Fruit fly (Drosophila melanogaster) whole organism, prepupa: Measurements from ENCODE around the gene aurA.

ENCODE experiments used
- CG10631 ChIP-seq: fragments of 200-800 bp; sonication (Bioruptor generic); optimal IDR thresholded peaks from 2 replicates; lab custom pipeline; 2016; ENCODE audit warnings: missing biosample characterization, missing genetic modification characterization
- CG11294 ChIP-seq: fragments of 200-800 bp; sonication (Bioruptor generic); IDR thresholded peaks from 2 replicates; pipeline ENCODE4 v1.3.6; 2022; ENCODE audit warnings: missing biosample characterization, missing genetic modification characterization
- CG11762 ChIP-seq: fragments of 200-800 bp; sonication (Bioruptor generic); optimal IDR thresholded peaks from 3 replicates; lab custom pipeline; 2016; ENCODE audit warnings: missing biosample characterization, missing genetic modification characterization; ENCODE audit not compliant: insufficient read depth
- CG11902 ChIP-seq: fragments of 200-800 bp; sonication (Bioruptor generic); optimal IDR thresholded peaks from 3 replicates; lab custom pipeline; 2016; ENCODE audit warnings: missing biosample characterization, missing genetic modification characterization
- CG15336 ChIP-seq: fragments of 200-800 bp; sonication (Bioruptor generic); IDR thresholded peaks from 2 replicates; pipeline ENCODE4 v1.3.6; 2022; ENCODE audit warnings: missing biosample characterization, missing genetic modification characterization
- CG1621 ChIP-seq: fragments of 200-800 bp; sonication (Bioruptor generic); optimal IDR thresholded peaks from 3 replicates; lab custom pipeline; 2018; ENCODE audit warnings: missing biosample characterization, mild to moderate bottlenecking, missing genetic modification characterization
- CG16779 ChIP-seq: fragments of 200-800 bp; sonication (Bioruptor generic); optimal IDR thresholded peaks from 3 replicates; lab custom pipeline; 2017; ENCODE audit warnings: missing biosample characterization, mild to moderate bottlenecking, missing genetic modification characterization
- CG3032 ChIP-seq: fragments of 200-800 bp; optimal IDR thresholded peaks from 2 replicates; lab custom pipeline; 2019; ENCODE audit warnings: missing biosample characterization, mild to moderate bottlenecking, missing genetic modification characterization, moderate library complexity
- CG31627 ChIP-seq: fragments of 200-800 bp; sonication (Bioruptor generic); optimal IDR thresholded peaks from 3 replicates; lab custom pipeline; 2016; ENCODE audit warnings: missing biosample characterization, missing genetic modification characterization
- CG3919 ChIP-seq: fragments of 200-800 bp; sonication (Bioruptor generic); optimal IDR thresholded peaks from 3 replicates; lab custom pipeline; 2016; ENCODE audit warnings: missing biosample characterization, missing genetic modification characterization
- CG6163 ChIP-seq: fragments of 200-800 bp; sonication (Bioruptor generic); IDR thresholded peaks from 3 replicates; pipeline ENCODE4 v1.3.6; 2022; ENCODE audit warnings: missing biosample characterization, missing genetic modification characterization
- CG6276 ChIP-seq: fragments of 200-800 bp; sonication (Bioruptor generic); optimal IDR thresholded peaks from 2 replicates; lab custom pipeline; 2017; ENCODE audit warnings: missing biosample characterization, mild to moderate bottlenecking, missing genetic modification characterization
- CG6792 ChIP-seq: fragments of 200-800 bp; sonication (Bioruptor generic); optimal IDR thresholded peaks from 3 replicates; lab custom pipeline; 2016; ENCODE audit warnings: missing biosample characterization, missing genetic modification characterization
- CG6808 ChIP-seq: fragments of 200-800 bp; sonication (Bioruptor generic); optimal IDR thresholded peaks from 3 replicates; lab custom pipeline; 2017; ENCODE audit warnings: missing biosample characterization, missing genetic modification characterization, mild to moderate bottlenecking, moderate library complexity, missing genetic modification reagents
- CG6854 ChIP-seq: fragments of 200-800 bp; sonication (Bioruptor generic); optimal IDR thresholded peaks from 2 replicates; lab custom pipeline; 2017; ENCODE audit warnings: missing biosample characterization, mild to moderate bottlenecking, missing genetic modification characterization
- CG8319 ChIP-seq: fragments of 200-800 bp; sonication (Bioruptor generic); optimal IDR thresholded peaks from 3 replicates; lab custom pipeline; 2016; ENCODE audit warnings: missing biosample characterization, missing genetic modification characterization
- CG8632 ChIP-seq: fragments of 200-800 bp; sonication (Bioruptor generic); optimal IDR thresholded peaks from 3 replicates; lab custom pipeline; 2016; ENCODE audit warnings: missing biosample characterization, missing genetic modification characterization
- Eip75B ChIP-seq: fragments of 200-800 bp; sonication (Bioruptor generic); optimal IDR thresholded peaks from 3 replicates; lab custom pipeline; 2016; ENCODE audit warnings: missing biosample characterization, missing genetic modification characterization
- Eip78C ChIP-seq: fragments of 200-800 bp; sonication (Bioruptor generic); peaks from one replicate; lab custom pipeline; 2016; ENCODE audit warnings: missing biosample characterization, missing genetic modification characterization
- Eip93F ChIP-seq: fragments of 200-800 bp; sonication (Bioruptor generic); optimal IDR thresholded peaks from 2 replicates; lab custom pipeline; 2016; ENCODE audit warnings: missing biosample characterization, mild to moderate bottlenecking, missing genetic modification characterization
- Ets21C ChIP-seq: fragments of 200-800 bp; sonication (Bioruptor generic); optimal IDR thresholded peaks from 3 replicates; lab custom pipeline; 2016; ENCODE audit warnings: missing biosample characterization, missing genetic modification characterization
- Ets96B ChIP-seq: fragments of 200-800 bp; optimal IDR thresholded peaks from 2 replicates; lab custom pipeline; 2019; ENCODE audit warnings: missing biosample characterization, mild to moderate bottlenecking, missing genetic modification characterization, moderate library complexity
- Gug ChIP-seq: fragments of 200-800 bp; sonication (Bioruptor generic); IDR thresholded peaks from 2 replicates; pipeline ENCODE4 v1.3.6; 2022; ENCODE audit warnings: missing biosample characterization, missing genetic modification characterization
- Hr38 ChIP-seq: sonication (Bioruptor generic); optimal IDR thresholded peaks from 2 replicates; lab custom pipeline; 2016; ENCODE audit warnings: missing biosample characterization, missing genetic modification characterization
- Hr39 ChIP-seq: fragments of 200-800 bp; sonication (Bioruptor generic); optimal IDR thresholded peaks from 2 replicates; lab custom pipeline; 2016; ENCODE audit warnings: missing biosample characterization, missing genetic modification characterization
- Hr4 ChIP-seq: fragments of 200-800 bp; sonication (Bioruptor generic); optimal IDR thresholded peaks from 3 replicates; lab custom pipeline; 2016; ENCODE audit warnings: missing biosample characterization, missing genetic modification characterization
- Lpt ChIP-seq: fragments of 200-800 bp; sonication (Bioruptor generic); optimal IDR thresholded peaks from 3 replicates; lab custom pipeline; 2016; ENCODE audit warnings: missing biosample characterization, missing genetic modification characterization
- OdsH ChIP-seq: fragments of 200-800 bp; sonication (Bioruptor generic); optimal IDR thresholded peaks from 3 replicates; lab custom pipeline; 2016; ENCODE audit warnings: missing biosample characterization, missing genetic modification characterization
- Sox102F ChIP-seq: fragments of 200-800 bp; sonication (Bioruptor generic); optimal IDR thresholded peaks from 2 replicates; lab custom pipeline; 2016; ENCODE audit warnings: missing biosample characterization, mild to moderate bottlenecking, missing genetic modification characterization
- Sox14 ChIP-seq: fragments of 200-800 bp; sonication (Bioruptor generic); optimal IDR thresholded peaks from 3 replicates; lab custom pipeline; 2016; ENCODE audit warnings: missing biosample characterization, missing genetic modification characterization
- Sox15 ChIP-seq: fragments of 200-800 bp; sonication (Bioruptor generic); optimal IDR thresholded peaks from 3 replicates; lab custom pipeline; 2016; ENCODE audit warnings: missing biosample characterization, missing genetic modification characterization
- acj6 ChIP-seq: fragments of 200-800 bp; sonication (Bioruptor generic); optimal IDR thresholded peaks from 3 replicates; lab custom pipeline; 2016; ENCODE audit warnings: missing biosample characterization, missing genetic modification characterization
- dac ChIP-seq: fragments of 200-800 bp; sonication (Bioruptor generic); optimal IDR thresholded peaks from 2 replicates; lab custom pipeline; 2017; ENCODE audit warnings: missing biosample characterization, mild to moderate bottlenecking, missing genetic modification characterization
- dsx ChIP-seq: fragments of 200-800 bp; optimal IDR thresholded peaks from 3 replicates; lab custom pipeline; 2019; ENCODE audit warnings: missing biosample characterization, mild to moderate bottlenecking, missing genetic modification characterization, moderate library complexity; ENCODE audit not compliant: poor library complexity, severe bottlenecking
- eg ChIP-seq: fragments of 200-800 bp; sonication (Bioruptor generic); IDR thresholded peaks from 3 replicates; pipeline ENCODE4 v1.3.6; 2022; ENCODE audit warnings: missing biosample characterization, missing genetic modification characterization
- esn ChIP-seq: fragments of 200-800 bp; sonication (Bioruptor generic); optimal IDR thresholded peaks from 2 replicates; lab custom pipeline; 2016; ENCODE audit warnings: missing biosample characterization, mild to moderate bottlenecking, missing genetic modification characterization, moderate library complexity
- fd59A ChIP-seq: fragments of 200-800 bp; sonication (Bioruptor generic); optimal IDR thresholded peaks from 2 replicates; lab custom pipeline; 2017; ENCODE audit warnings: missing biosample characterization, mild to moderate bottlenecking, missing genetic modification characterization, missing genetic modification reagents
- fd85E ChIP-seq: fragments of 200-800 bp; sonication (Bioruptor generic); optimal IDR thresholded peaks from 3 replicates; lab custom pipeline; 2016; ENCODE audit warnings: missing biosample characterization, missing genetic modification characterization
- fkh ChIP-seq: fragments of 200-800 bp; sonication (Bioruptor generic); optimal IDR thresholded peaks from 3 replicates; lab custom pipeline; 2017; ENCODE audit warnings: missing biosample characterization, mild to moderate bottlenecking, missing genetic modification characterization, moderate library complexity
- lz ChIP-seq: fragments of 200-800 bp; sonication (Bioruptor generic); optimal IDR thresholded peaks from 3 replicates; lab custom pipeline; 2016; ENCODE audit warnings: missing biosample characterization, missing genetic modification characterization
- pdm3 ChIP-seq: fragments of 200-800 bp; sonication (Bioruptor generic); optimal IDR thresholded peaks from 3 replicates; lab custom pipeline; 2016; ENCODE audit warnings: missing biosample characterization, missing genetic modification characterization
- spab ChIP-seq: fragments of 200-800 bp; sonication (Bioruptor generic); optimal IDR thresholded peaks from 2 replicates; lab custom pipeline; 2017; ENCODE audit warnings: missing biosample characterization, mild to moderate bottlenecking, missing genetic modification characterization, missing genetic modification reagents
- ss ChIP-seq, 2 experiments: fragments of 200-800 bp; sonication (Bioruptor generic); optimal IDR thresholded peaks; 2 replicates in 1 of 2; 3 replicates in 1 of 2; lab custom pipeline; 2017 to 2018; ENCODE audit warnings: mild to moderate bottlenecking in 2 of 2, missing biosample characterization in 2 of 2, missing genetic modification characterization in 2 of 2, moderate library complexity in 1 of 2
- svp ChIP-seq: fragments of 200-800 bp; sonication (Bioruptor generic); peaks from one replicate; lab custom pipeline; 2016; ENCODE audit warnings: missing biosample characterization, missing genetic modification characterization
- vri ChIP-seq: fragments of 200-800 bp; sonication (Bioruptor generic); optimal IDR thresholded peaks from 3 replicates; lab custom pipeline; 2016; ENCODE audit warnings: missing biosample characterization, mild to moderate bottlenecking, missing genetic modification characterization

Gene aurA

dm6 chr3R:11949387-11950029 lies 13.4 kb upstream of the aurA start, which contains the start of gene CG31211:
Gene CG31211 (plus strand): TSS chr3R:11949680.
- TF ChIP-seq vri (GFP tag; lab: Kevin White, UChicago) (no peak), Sox102F (no peak), CG6163 (GFP tag; lab: Robert Waterston, UW) (no peak), CG11294 (GFP tag; lab: Robert Waterston, UW) (no peak), Ets21C (no peak), dac (GFP tag; lab: Kevin White, UChicago) (no peak), OdsH (peak; percentile 9), eg (GFP tag; lab: Robert Waterston, UW) (no peak), CG6792 (no peak), spab (GFP tag; lab: Kevin White, UChicago) (no peak), fkh (GFP tag; lab: Kevin White, UChicago) (no peak), esn (peak; percentile 25), ss (GFP tag; optimal IDR thresholded peaks at IDR 0.05; lab: Kevin White, UChicago) (peak in 1 of 2 experiments; percentile 15), Sox15 (GFP tag; lab: Kevin White, UChicago) (no peak), CG3032 (no peak), Hr39 (peak; percentile 21), Gug (no peak), pdm3 (peak; percentile 13), Eip78C (GFP tag; lab: Kevin White, UChicago) (no peak), CG6808 (GFP tag; lab: Kevin White, UChicago) (no peak), CG8319 (GFP tag; lab: Kevin White, UChicago) (no peak), CG16779 (tag; lab: Kevin White, UChicago) (no peak), CG10631 (GFP tag; lab: Kevin White, UChicago) (no peak), CG1621 (tag; lab: Kevin White, UChicago) (no peak), CG11762 (GFP tag; lab: Kevin White, UChicago) (no peak), CG6276 (no peak), CG3919 (peak; percentile 44), Ets96B (tag; lab: Kevin White, UChicago) (no peak), Sox14 (GFP tag; lab: Kevin White, UChicago) (no peak), svp (GFP tag; lab: Kevin White, UChicago) (peak; percentile 84), CG11902 (GFP tag; lab: Kevin White, UChicago) (no peak), fd59A (GFP tag; lab: Kevin White, UChicago) (no peak), acj6 (peak; percentile 8), Hr38 (GFP tag; lab: Kevin White, UChicago) (no peak), Eip93F (GFP tag; lab: Kevin White, UChicago) (no peak), lz (GFP tag; lab: Kevin White, UChicago) (peak; percentile 4), Lpt (no peak), CG31627 (no peak), CG15336 (GFP tag; lab: Robert Waterston, UW) (no peak), fd85E (no peak), dsx (GFP tag; lab: Kevin White, UChicago) (no peak), CG8632 (GFP tag; lab: Kevin White, UChicago) (no peak), Eip75B (GFP tag; lab: Kevin White, UChicago) (no peak), CG6854 (GFP tag; lab: Kevin White, UChicago) (no peak), Hr4 (GFP tag; lab: Kevin White, UChicago) (peak; percentile 43)
